Fruit fly (Drosophila melanogaster) whole organism, embryonic: ENCODE data around the gene CG17140.

Experiments used
- CG10543 ChIP-seq: fragments of 200-800 bp; sonication (Bioruptor generic); optimal IDR thresholded peaks from 3 replicates; lab custom pipeline; 2017; ENCODE audit warnings: missing biosample characterization, mild to moderate bottlenecking, missing genetic modification characterization, moderate library complexity
- CG12104 ChIP-seq: fragments of 200-800 bp; sonication (Bioruptor generic); optimal IDR thresholded peaks from 3 replicates; lab custom pipeline; 2016; ENCODE audit warnings: missing biosample characterization, missing genetic modification characterization
- CG15269 ChIP-seq: fragments of 200-800 bp; sonication (Bioruptor generic); optimal IDR thresholded peaks from 2 replicates; lab custom pipeline; 2018; ENCODE audit warnings: missing biosample characterization, mild to moderate bottlenecking, missing genetic modification characterization, moderate library complexity
- CG16813 ChIP-seq: fragments of 200-800 bp; sonication (Bioruptor generic); IDR thresholded peaks from 3 replicates; pipeline ENCODE4 v1.3.6; 2022; ENCODE audit warnings: missing biosample characterization, missing genetic modification characterization; ENCODE audit not compliant: partially characterized antibody
- CG17359 ChIP-seq: fragments of 200-800 bp; sonication (Bioruptor generic); optimal IDR thresholded peaks from 3 replicates; lab custom pipeline; 2018; ENCODE audit warnings: missing biosample characterization, mild to moderate bottlenecking, missing genetic modification characterization, moderate library complexity
- CG17829 ChIP-seq: fragments of 200-800 bp; optimal IDR thresholded peaks from 2 replicates; lab custom pipeline; 2019; ENCODE audit warnings: missing biosample characterization, mild to moderate bottlenecking, missing genetic modification characterization, moderate library complexity
- CG17912 ChIP-seq: fragments of 200-800 bp; sonication (Bioruptor generic); optimal IDR thresholded peaks from 2 replicates; lab custom pipeline; 2018; ENCODE audit warnings: missing biosample characterization, mild to moderate bottlenecking, missing genetic modification characterization
- CG2116 ChIP-seq: fragments of 200-800 bp; sonication (Bioruptor generic); optimal IDR thresholded peaks from 3 replicates; lab custom pipeline; 2018; ENCODE audit warnings: missing biosample characterization, mild to moderate bottlenecking, missing genetic modification characterization
- CG2129 ChIP-seq: fragments of 200-800 bp; sonication (Bioruptor generic); IDR thresholded peaks from 2 replicates; pipeline ENCODE4 v1.3.6; 2022; ENCODE audit warnings: missing biosample characterization, missing genetic modification characterization; ENCODE audit not compliant: partially characterized antibody
- CG32767 ChIP-seq: fragments of 200-800 bp; sonication (Bioruptor generic); IDR thresholded peaks from 2 replicates; pipeline ENCODE4 v1.3.6; 2022; ENCODE audit warnings: missing biosample characterization, missing genetic modification characterization
- CG6689 ChIP-seq: fragments of 200-800 bp; sonication (Bioruptor generic); IDR thresholded peaks from 2 replicates; pipeline ENCODE4 v1.3.6; 2022; ENCODE audit warnings: missing biosample characterization, missing genetic modification characterization
- CG6854 ChIP-seq: fragments of 200-800 bp; sonication (Bioruptor generic); optimal IDR thresholded peaks from 3 replicates; lab custom pipeline; 2017; ENCODE audit warnings: missing biosample characterization, mild to moderate bottlenecking, missing genetic modification characterization
- CG7357 ChIP-seq: fragments of 200-800 bp; sonication (Bioruptor generic); IDR thresholded peaks from 3 replicates; pipeline ENCODE4 v1.3.6; 2022; ENCODE audit warnings: missing biosample characterization, missing genetic modification characterization
- CG9437 ChIP-seq: fragments of 200-800 bp; sonication (Bioruptor generic); optimal IDR thresholded peaks from 2 replicates; lab custom pipeline; 2018; ENCODE audit warnings: missing biosample characterization, mild to moderate bottlenecking, missing genetic modification characterization
- CG9932 ChIP-seq: fragments of 200-800 bp; sonication (Bioruptor generic); IDR thresholded peaks from 2 replicates; pipeline ENCODE4 v1.3.6; 2022; ENCODE audit warnings: missing biosample characterization, missing genetic modification characterization
- CHES-1-like ChIP-seq: fragments of 200-800 bp; sonication (Bioruptor generic); optimal IDR thresholded peaks from 2 replicates; lab custom pipeline; 2016; ENCODE audit warnings: missing biosample characterization, missing genetic modification characterization
- Deaf1 ChIP-seq: fragments of 200-800 bp; optimal IDR thresholded peaks from 3 replicates; lab custom pipeline; 2019; ENCODE audit warnings: missing biosample characterization, mild to moderate bottlenecking, missing genetic modification characterization, moderate library complexity
- HLH4C ChIP-seq: fragments of 200-800 bp; sonication (Bioruptor generic); IDR thresholded peaks from 3 replicates; pipeline ENCODE4 v1.3.6; 2022; ENCODE audit warnings: missing biosample characterization, missing genetic modification characterization; ENCODE audit not compliant: partially characterized antibody
- Hr51 ChIP-seq, 2 experiments: fragments of 200-800 bp; sonication (Bioruptor generic); optimal IDR thresholded peaks; 2 replicates in 1 of 2; 3 replicates in 1 of 2; lab custom pipeline; 2016 to 2018; ENCODE audit warnings: missing biosample characterization in 2 of 2, missing genetic modification characterization in 2 of 2, mild to moderate bottlenecking in 1 of 2, moderate library complexity in 1 of 2
- MTF-1 ChIP-seq: fragments of 200-800 bp; sonication (Bioruptor generic); optimal IDR thresholded peaks from 2 replicates; lab custom pipeline; 2018; ENCODE audit warnings: missing biosample characterization, mild to moderate bottlenecking, missing genetic modification characterization, borderline replicate concordance
- Med ChIP-seq: fragments of 200-800 bp; sonication (Bioruptor generic); peaks from one replicate; lab custom pipeline; 2016; ENCODE audit warnings: missing biosample characterization, missing genetic modification characterization, mild to moderate bottlenecking, inconsistent platforms, moderate library complexity
- Nf-YC ChIP-seq: fragments of 200-800 bp; optimal IDR thresholded peaks from 3 replicates; lab custom pipeline; 2019; ENCODE audit warnings: missing biosample characterization, mild to moderate bottlenecking, missing genetic modification characterization, moderate library complexity
- Pdp1 ChIP-seq, 2 experiments: fragments of 200-800 bp; sonication (Bioruptor generic); optimal IDR thresholded peaks; 3 replicates each; lab custom pipeline; 2016; ENCODE audit warnings: missing biosample characterization in 2 of 2, missing genetic modification characterization in 2 of 2, mild to moderate bottlenecking in 1 of 2, moderate library complexity in 1 of 2
- Sox102F ChIP-seq: fragments of 200-800 bp; sonication (Bioruptor generic); optimal IDR thresholded peaks from 2 replicates; lab custom pipeline; 2018; ENCODE audit warnings: missing biosample characterization, mild to moderate bottlenecking, missing genetic modification characterization, moderate library complexity
- Tbp ChIP-seq: fragments of >200 bp; optimal IDR thresholded peaks from 2 replicates; lab custom pipeline; 2018; ENCODE audit warnings: missing biosample characterization, missing genetic modification characterization
- chinmo ChIP-seq: fragments of 200-800 bp; sonication (Bioruptor generic); IDR thresholded peaks from 4 replicates; pipeline ENCODE4 v1.3.6; 2022; ENCODE audit warnings: missing biosample characterization, missing genetic modification characterization; ENCODE audit not compliant: partially characterized antibody
- cwo ChIP-seq: fragments of 200-800 bp; sonication (Bioruptor generic); optimal IDR thresholded peaks from 3 replicates; lab custom pipeline; 2017; ENCODE audit warnings: missing biosample characterization, missing genetic modification characterization, mild to moderate bottlenecking, moderate library complexity, missing genetic modification reagents
- da ChIP-seq: fragments of 200-800 bp; sonication (Bioruptor generic); optimal IDR thresholded peaks from 2 replicates; lab custom pipeline; 2016; ENCODE audit warnings: missing biosample characterization, missing genetic modification characterization
- eve ChIP-seq, 2 experiments: fragments of >200 bp; optimal IDR thresholded peaks; 2 replicates each; lab custom pipeline; 2017; ENCODE audit warnings: missing biosample characterization in 2 of 2, missing genetic modification characterization in 2 of 2
- gsb ChIP-seq: fragments of 200-800 bp; sonication (Bioruptor generic); IDR thresholded peaks from 2 replicates; pipeline ENCODE4 v1.3.6; 2022; ENCODE audit warnings: missing biosample characterization, missing genetic modification characterization
- inv ChIP-seq: fragments of 200-800 bp; sonication (Bioruptor generic); IDR thresholded peaks from 2 replicates; pipeline ENCODE4 v1.3.6; 2022; ENCODE audit warnings: missing biosample characterization, missing genetic modification characterization; ENCODE audit not compliant: partially characterized antibody
- jigr1 ChIP-seq: fragments of 200-800 bp; sonication (Bioruptor generic); IDR thresholded peaks from 3 replicates; pipeline ENCODE4 v1.3.6; 2022; ENCODE audit warnings: missing biosample characterization, missing genetic modification characterization
- lilli ChIP-seq: fragments of 200-800 bp; sonication (Bioruptor generic); optimal IDR thresholded peaks from 3 replicates; lab custom pipeline; 2016; ENCODE audit warnings: missing biosample characterization, missing genetic modification characterization
- pan ChIP-seq, 4 experiments: fragments of >200 bp in 3 of 4; fragments of 200-800 bp in 1 of 4; sonication (Bioruptor generic) in 1 of 4; optimal IDR thresholded peaks in 3 of 4; IDR thresholded peaks in 1 of 4; 2 replicates each; pipeline versions ENCODE4 v1.3.6 to Lab custom; 2017 to 2022; ENCODE audit warnings: missing biosample characterization in 2 of 4, missing genetic modification characterization in 2 of 4, mixed read lengths in 1 of 4
- sd ChIP-seq: fragments of 200-800 bp; sonication (Bioruptor generic); optimal IDR thresholded peaks from 3 replicates; lab custom pipeline; 2018; ENCODE audit warnings: missing biosample characterization, mild to moderate bottlenecking, missing genetic modification characterization, moderate library complexity
- sisA ChIP-seq: fragments of 200-800 bp; sonication (Bioruptor generic); IDR thresholded peaks from 2 replicates; pipeline ENCODE4 v1.3.6; 2022; ENCODE audit warnings: missing biosample characterization, missing genetic modification characterization
- slbo ChIP-seq: fragments of 200-800 bp; sonication (Bioruptor generic); IDR thresholded peaks from 2 replicates; pipeline ENCODE4 v1.3.6; 2022; ENCODE audit warnings: missing biosample characterization, missing genetic modification characterization
- vvl ChIP-seq: fragments of 200-800 bp; sonication (Bioruptor generic); IDR thresholded peaks from 2 replicates; pipeline ENCODE4 v1.3.6; 2022; ENCODE audit warnings: missing biosample characterization, missing genetic modification characterization
- z ChIP-seq: fragments of 200-800 bp; sonication (Bioruptor generic); IDR thresholded peaks from 3 replicates; pipeline ENCODE4 v1.3.6; 2022; ENCODE audit warnings: missing biosample characterization, missing genetic modification characterization

CG17140 gene

DNA sequence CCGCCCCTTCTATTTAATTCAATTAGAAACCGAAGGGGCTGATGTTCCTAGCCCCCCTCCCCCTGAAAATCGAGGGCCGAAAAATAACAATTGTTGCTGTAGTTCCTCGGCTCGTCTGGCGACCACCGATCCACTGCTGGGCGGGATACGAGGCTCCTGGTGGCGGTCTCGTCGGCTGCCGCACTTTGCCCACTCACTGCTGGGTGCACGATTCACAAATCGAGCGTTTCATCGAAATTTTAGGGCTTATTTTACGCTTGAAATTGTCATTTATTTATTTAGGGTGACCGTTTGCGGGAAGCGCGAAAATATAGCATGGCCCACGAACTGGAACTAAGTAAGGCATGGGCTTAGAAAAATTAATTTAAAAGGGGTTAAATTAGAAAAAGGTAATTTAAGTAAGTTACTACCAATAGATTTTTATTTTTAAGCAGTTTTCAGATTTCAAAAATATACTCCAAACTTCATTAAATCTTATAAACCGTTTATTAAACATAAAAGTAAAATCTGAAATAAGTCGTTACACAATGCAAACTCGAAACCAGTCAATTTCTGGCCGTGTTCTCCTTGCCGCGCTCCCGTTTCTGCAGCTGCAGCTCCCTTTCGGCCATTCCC lies 11.0 kb upstream of the CG17140 start, which contains the start of gene Dnz1 (continued):
- TF ChIP-seq CG17829 (tag; lab: Kevin White, UChicago) (peak; percentile 63), da (GFP tag; lab: Kevin White, UChicago) (no peak), CG17359 (peak; percentile 65), CG15269 (tag; lab: Kevin White, UChicago) (peak; percentile 61), CG12104 (GFP tag; lab: Kevin White, UChicago) (peak; percentile 2), CG17912 (GFP tag; lab: Kevin White, UChicago) (no peak), CHES-1-like (no peak), Hr51 (GFP tag; optimal IDR thresholded peaks at IDR 0.05; lab: Kevin White, UChicago) (peak in 1 of 2 experiments; percentile 58), pan (optimal IDR thresholded peaks at IDR 0.05; lab: Kevin White, UChicago) (no peak), pan (GFP tag; optimal IDR thresholded peaks at IDR 0.05 in 1 of 2, IDR thresholded peaks at IDR 0.05 in 1 of 2) (peak in 1 of 2 experiments; percentile 47)
- TF ChIP-seq, all 482 proteins: peak for 203

dm6 chr2L:10851336-10851862 lies 5.9 kb upstream of the CG17140 start:
- TF ChIP-seq Sox102F (no peak), CG16813 (GFP tag; lab: Robert Waterston, UW) (0 out of 3 replicates have a peak, but pooled peaks have one; percentile 17), chinmo (0 out of 4 replicates have a peak, but pooled peaks have one; percentile 15), CG10543 (GFP tag; lab: Kevin White, UChicago) (peak; percentile 50), gsb (GFP tag; lab: Robert Waterston, UW) (peak; percentile 32; the same call in 1 of the 2 replicates), CG9932 (GFP tag; lab: Robert Waterston, UW) (no peak), CG9437 (GFP tag; lab: Kevin White, UChicago) (no peak), Pdp1 (GFP tag; optimal IDR thresholded peaks at IDR 0.05; lab: Kevin White, UChicago) (peak in 1 of 2 experiments; percentile 97), CG7357 (GFP tag; lab: Robert Waterston, UW) (0 out of 3 replicates have a peak, but pooled peaks have one; percentile 24), Med (GFP tag; lab: Kevin White, UChicago) (peak; percentile 51), lilli (GFP tag; lab: Kevin White, UChicago) (no peak), MTF-1 (no peak), z (GFP tag; lab: Robert Waterston, UW) (no peak), CG2129 (GFP tag; lab: Robert Waterston, UW) (no peak), vvl (GFP tag; lab: Robert Waterston, UW) (no peak), CG32767 (GFP tag; lab: Robert Waterston, UW) (0 out of 2 replicates have a peak, but pooled peaks have one; percentile 27), CG6854 (GFP tag; lab: Kevin White, UChicago) (no peak), eve (GFP tag; optimal IDR thresholded peaks at IDR 0.05; lab: Kevin White, UChicago) (no peak), Nf-YC (tag; lab: Kevin White, UChicago) (peak; percentile 61), inv (0 out of 2 replicates have a peak, but pooled peaks have one; percentile 22), sd (tag; lab: Kevin White, UChicago) (peak; percentile 23), HLH4C (GFP tag; lab: Robert Waterston, UW) (0 out of 3 replicates have a peak, but pooled peaks have one; percentile 22), slbo (0 out of 2 replicates have a peak, but pooled peaks have one; percentile 12), cwo (GFP tag; lab: Kevin White, UChicago) (peak; percentile 94), sisA (GFP tag; lab: Robert Waterston, UW) (0 out of 2 replicates have a peak, but pooled peaks have one; percentile 5), CG2116 (GFP tag; lab: Kevin White, UChicago) (no peak), Tbp (GFP tag; lab: Kevin White, UChicago) (no peak), CG6689 (GFP tag; lab: Robert Waterston, UW) (0 out of 2 replicates have a peak, but pooled peaks have one; percentile 4), Deaf1 (tag; lab: Kevin White, UChicago) (peak; percentile 77), jigr1 (GFP tag; lab: Robert Waterston, UW) (0 out of 3 replicates have a peak, but pooled peaks have one; percentile 11)
